Fruit fly (Drosophila melanogaster) whole organism, wandering third instar larva: Measurements from ENCODE around the gene east.

Experiments used
- Abd-B ChIP-seq: fragments of >200 bp; optimal IDR thresholded peaks from 2 replicates; lab custom pipeline; 2017; ENCODE audit warnings: missing biosample characterization, missing genetic modification characterization
- CG9705 ChIP-seq: fragments of 200-800 bp; sonication (Bioruptor generic); optimal IDR thresholded peaks from 2 replicates; lab custom pipeline; 2018; ENCODE audit warnings: missing biosample characterization, mild to moderate bottlenecking, missing genetic modification characterization
- Dfd ChIP-seq: fragments of >200 bp; optimal IDR thresholded peaks from 2 replicates; lab custom pipeline; 2017; ENCODE audit warnings: missing biosample characterization, missing genetic modification characterization
- Dif ChIP-seq: fragments of 200-275, 200-300 bp; sonication (Bioruptor generic); optimal IDR thresholded peaks from 2 replicates; lab custom pipeline; 2018; ENCODE audit warnings: missing biosample characterization, missing genetic modification characterization; ENCODE audit not compliant: partially characterized antibody
- GATAd ChIP-seq: sonication (Bioruptor generic); optimal IDR thresholded peaks from 2 replicates; lab custom pipeline; 2016; ENCODE audit warnings: missing biosample characterization, missing genetic modification characterization
- HLH106 ChIP-seq: fragments of 200-800 bp; optimal IDR thresholded peaks from 3 replicates; lab custom pipeline; 2019; ENCODE audit warnings: missing biosample characterization, mild to moderate bottlenecking, missing genetic modification characterization, moderate library complexity
- Hnf4 ChIP-seq: fragments of 200-800 bp; sonication (Bioruptor generic); optimal IDR thresholded peaks from 2 replicates; lab custom pipeline; 2016; ENCODE audit warnings: missing biosample characterization, mild to moderate bottlenecking, missing genetic modification characterization
- Hr78 ChIP-seq: fragments of >200 bp; optimal IDR thresholded peaks from 2 replicates; lab custom pipeline; 2017; ENCODE audit warnings: missing biosample characterization, missing genetic modification characterization
- Hr83 ChIP-seq: fragments of 200-300 bp; sonication (Bioruptor generic); optimal IDR thresholded peaks from 2 replicates; lab custom pipeline; 2016; ENCODE audit warnings: missing biosample characterization, mild to moderate bottlenecking, missing genetic modification characterization, moderate library complexity; ENCODE audit not compliant: poor library complexity, severe bottlenecking
- Jra ChIP-seq: sonication (Bioruptor generic); optimal IDR thresholded peaks from 2 replicates; lab custom pipeline; 2016; ENCODE audit warnings: missing biosample characterization, missing genetic modification characterization
- Myc ChIP-seq: fragments of >200 bp; optimal IDR thresholded peaks from 2 replicates; lab custom pipeline; 2017
- N ChIP-seq: fragments of >200 bp; optimal IDR thresholded peaks from 2 replicates; lab custom pipeline; 2018; ENCODE audit warnings: missing biosample characterization, missing external identifiers, missing genetic modification characterization
- OdsH ChIP-seq: fragments of 200-800 bp; sonication (Bioruptor generic); optimal IDR thresholded peaks from 2 replicates; lab custom pipeline; 2016; ENCODE audit warnings: missing biosample characterization, mild to moderate bottlenecking, missing genetic modification characterization
- Rel ChIP-seq, 2 experiments: fragments of 200-800 bp; sonication (Bioruptor generic) in 1 of 2; optimal IDR thresholded peaks; 2 replicates in 1 of 2; 3 replicates in 1 of 2; lab custom pipeline; 2016 to 2019; ENCODE audit warnings: mild to moderate bottlenecking in 2 of 2, missing biosample characterization in 2 of 2, missing genetic modification characterization in 2 of 2, moderate library complexity in 1 of 2
- Sp1 ChIP-seq: fragments of 200-800 bp; sonication (Bioruptor generic); optimal IDR thresholded peaks from 3 replicates; lab custom pipeline; 2019; ENCODE audit warnings: missing biosample characterization, mild to moderate bottlenecking, missing genetic modification characterization, moderate library complexity
- Vsx2 ChIP-seq: fragments of 200-300, 225-300 bp; sonication (Bioruptor generic); optimal IDR thresholded peaks from 2 replicates; lab custom pipeline; 2018; ENCODE audit warnings: missing biosample characterization, missing genetic modification characterization; ENCODE audit not compliant: partially characterized antibody
- br ChIP-seq: fragments of 200-800 bp; sonication (Bioruptor generic); optimal IDR thresholded peaks from 2 replicates; lab custom pipeline; 2016; ENCODE audit warnings: missing biosample characterization, missing genetic modification characterization
- brk ChIP-seq: fragments of 200-800 bp; sonication (Bioruptor generic); optimal IDR thresholded peaks from 2 replicates; lab custom pipeline; 2016; ENCODE audit warnings: missing biosample characterization, mild to moderate bottlenecking, missing genetic modification characterization
- dl ChIP-seq, 2 experiments: fragments of 175-275, 200-275 bp in 1 of 2; fragments of 200-275 bp in 1 of 2; sonication (Bioruptor generic); optimal IDR thresholded peaks; lab custom pipeline; 2018; ENCODE audit warnings: mild to moderate bottlenecking in 2 of 2, missing biosample characterization in 2 of 2, missing genetic modification characterization in 2 of 2, moderate library complexity in 2 of 2; ENCODE audit not compliant: partially characterized antibody in 2 of 2, insufficient read depth in 1 of 2
- dmrt93B ChIP-seq: fragments of 200-800 bp; sonication (Bioruptor generic); optimal IDR thresholded peaks from 2 replicates; lab custom pipeline; 2018; ENCODE audit warnings: missing biosample characterization, mild to moderate bottlenecking, missing genetic modification characterization
- dsf ChIP-seq: sonication (Bioruptor generic); optimal IDR thresholded peaks from 2 replicates; lab custom pipeline; 2016; ENCODE audit warnings: missing biosample characterization, missing genetic modification characterization, borderline replicate concordance
- ey ChIP-seq: fragments of 200-800 bp; sonication (Bioruptor generic); optimal IDR thresholded peaks from 2 replicates; lab custom pipeline; 2016; ENCODE audit warnings: missing biosample characterization, missing genetic modification characterization
- foxo ChIP-seq, 2 experiments: fragments of 200-800 bp; sonication (Bioruptor generic); optimal IDR thresholded peaks; 2 replicates in 1 of 2; 3 replicates in 1 of 2; lab custom pipeline; 2016 to 2017; ENCODE audit warnings: missing biosample characterization in 2 of 2, missing genetic modification characterization in 2 of 2
- fru ChIP-seq: fragments of 200-800 bp; sonication (Bioruptor generic); optimal IDR thresholded peaks from 3 replicates; lab custom pipeline; 2016; ENCODE audit warnings: missing biosample characterization, mild to moderate bottlenecking, missing genetic modification characterization
- h ChIP-seq: fragments of 200-800 bp; sonication (Bioruptor generic); optimal IDR thresholded peaks from 3 replicates; lab custom pipeline; 2016; ENCODE audit warnings: missing biosample characterization, mild to moderate bottlenecking, missing genetic modification characterization
- jim ChIP-seq: fragments of 175-275, 200-325 bp; sonication (Bioruptor generic); optimal IDR thresholded peaks from 2 replicates; lab custom pipeline; 2016; ENCODE audit warnings: missing biosample characterization, mild to moderate bottlenecking, missing genetic modification characterization
- lola ChIP-seq: fragments of >200 bp; optimal IDR thresholded peaks from 2 replicates; lab custom pipeline; 2017; ENCODE audit warnings: missing biosample characterization, missing genetic modification characterization
- pan ChIP-seq: fragments of >200 bp; optimal IDR thresholded peaks from 2 replicates; lab custom pipeline; 2017
- psq ChIP-seq: fragments of 200-800 bp; sonication (Bioruptor generic); optimal IDR thresholded peaks from 3 replicates; lab custom pipeline; 2017; ENCODE audit warnings: missing biosample characterization, mild to moderate bottlenecking, missing genetic modification characterization, moderate library complexity
- rgr ChIP-seq: fragments of 200-800 bp; sonication (Bioruptor generic); optimal IDR thresholded peaks from 3 replicates; lab custom pipeline; 2016; ENCODE audit warnings: missing biosample characterization, mild to moderate bottlenecking, missing genetic modification characterization
- sv ChIP-seq: fragments of 200-800 bp; sonication (Bioruptor generic); optimal IDR thresholded peaks from 3 replicates; lab custom pipeline; 2016; ENCODE audit warnings: missing biosample characterization, missing genetic modification characterization
- tai ChIP-seq: sonication (Bioruptor generic); optimal IDR thresholded peaks from 2 replicates; lab custom pipeline; 2016; ENCODE audit warnings: missing biosample characterization, missing genetic modification characterization
- usp ChIP-seq: fragments of >200 bp; optimal IDR thresholded peaks from 2 replicates; lab custom pipeline; 2017; ENCODE audit warnings: missing biosample characterization, missing genetic modification characterization
- woc ChIP-seq: sonication (Bioruptor generic); optimal IDR thresholded peaks from 2 replicates; lab custom pipeline; 2016; ENCODE audit warnings: missing biosample characterization, mild to moderate bottlenecking, missing genetic modification characterization

Gene east

DNA sequence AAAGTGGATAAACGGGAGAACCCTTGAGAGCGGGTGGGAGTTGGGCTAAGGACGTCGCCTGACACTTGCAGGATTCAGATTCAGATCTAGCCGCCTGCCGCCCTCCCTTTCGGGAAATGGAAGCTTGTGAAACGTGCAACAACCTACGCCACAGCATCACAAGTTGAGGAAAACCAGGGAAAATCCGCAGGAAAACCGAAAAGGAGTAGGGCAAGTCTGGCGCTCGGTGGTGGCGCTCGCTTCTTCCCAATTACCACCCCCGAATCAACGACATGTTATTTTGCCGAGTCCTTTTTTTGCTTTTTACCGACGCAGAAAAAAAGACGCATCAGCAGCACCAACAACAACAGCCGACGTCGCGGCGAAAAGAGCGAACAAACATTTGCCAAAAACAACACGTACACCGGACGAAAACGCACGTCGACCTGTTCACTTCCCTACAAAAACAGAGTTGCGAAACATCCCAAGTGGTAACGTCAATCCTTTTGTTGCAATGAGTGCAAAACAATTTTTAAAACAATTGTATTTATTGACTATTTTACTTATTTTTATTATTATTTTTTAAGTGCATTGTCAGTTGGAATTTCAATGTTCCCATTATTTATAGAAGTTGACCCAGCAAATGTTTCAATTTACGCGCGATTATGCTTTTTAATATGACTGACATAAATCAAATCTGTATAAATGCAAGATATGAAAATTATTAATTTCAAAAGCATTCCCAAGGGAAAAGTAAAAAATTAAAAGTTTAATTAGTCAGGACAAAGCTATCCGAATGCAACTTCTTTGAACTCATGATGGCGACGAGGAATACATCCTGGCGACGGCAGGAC is 844 bp downstream of the east start:
- TF ChIP-seq HLH106 (tag; lab: Kevin White, UChicago) (peak; percentile 40), Jra (GFP tag; lab: Kevin White, UChicago) (no peak), h (GFP tag; lab: Kevin White, UChicago) (peak; percentile 27), br (no peak), rgr (GFP tag; lab: Kevin White, UChicago) (peak; percentile 41), pan (lab: Kevin White, UChicago) (no peak), Abd-B (GFP tag; lab: Kevin White, UChicago) (no peak), foxo (GFP tag; optimal IDR thresholded peaks at IDR 0.05; lab: Kevin White, UChicago) (peak in 1 of 2 experiments; percentile 57), lola (GFP tag; lab: Kevin White, UChicago) (no peak), ey (GFP tag; lab: Kevin White, UChicago) (no peak), Myc (lab: Kevin White, UChicago) (no peak), OdsH (GFP tag; lab: Kevin White, UChicago) (peak; percentile 19), GATAd (GFP tag; lab: Kevin White, UChicago) (no peak), psq (GFP tag; lab: Kevin White, UChicago) (no peak), usp (GFP tag; lab: Kevin White, UChicago) (no peak), Dif (GFP tag; lab: Kevin White, UChicago) (no peak), woc (peak; percentile 38), CG9705 (GFP tag; lab: Kevin White, UChicago) (no peak), Sp1 (GFP tag; lab: Kevin White, UChicago) (peak; percentile 41), dmrt93B (GFP tag; lab: Kevin White, UChicago) (peak; percentile 3), Hnf4 (GFP tag; lab: Kevin White, UChicago) (peak; percentile 0), tai (GFP tag; lab: Kevin White, UChicago) (no peak), sv (peak; percentile 17), fru (GFP tag; lab: Kevin White, UChicago) (no peak)

DNA sequence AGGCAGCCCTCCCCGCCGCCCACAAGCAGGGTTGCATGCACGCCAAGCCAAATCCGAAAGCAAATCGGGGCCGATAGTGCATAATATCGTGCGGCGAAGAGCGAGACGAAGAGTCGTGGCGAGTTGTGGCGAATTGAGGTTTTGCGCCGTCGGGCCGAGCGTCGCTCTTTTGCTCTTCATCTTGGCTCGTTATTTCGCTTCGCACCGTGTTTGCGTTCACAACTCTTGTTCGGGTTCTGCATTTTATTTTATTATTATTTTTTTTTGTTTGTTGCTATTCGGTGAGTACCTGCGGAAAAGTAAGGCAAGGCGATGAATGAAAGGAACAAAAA is 1.4 kb downstream of the east start:
- TF ChIP-seq ey (GFP tag; lab: Kevin White, UChicago) (no peak), Vsx2 (no peak), Rel (GFP tag; optimal IDR thresholded peaks at IDR 0.05; lab: Kevin White, UChicago) (peak; percentile 17), Rel (tag; optimal IDR thresholded peaks at IDR 0.05; lab: Kevin White, UChicago) (no peak), Hr83 (GFP tag; lab: Kevin White, UChicago) (no peak), Dif (GFP tag; lab: Kevin White, UChicago) (no peak), woc (peak; percentile 6), Dfd (GFP tag; lab: Kevin White, UChicago) (no peak), HLH106 (tag; lab: Kevin White, UChicago) (no peak), br (no peak), dl (GFP tag; optimal IDR thresholded peaks at IDR 0.05; lab: Kevin White, UChicago; ENCODE audit: insufficient read depth in 1 of 2, partially characterized antibody in 2 of 2) (peak in 1 of 2 experiments; percentile 18), jim (GFP tag; lab: Kevin White, UChicago) (no peak), lola (GFP tag; lab: Kevin White, UChicago) (no peak), rgr (GFP tag; lab: Kevin White, UChicago) (no peak)

DNA sequence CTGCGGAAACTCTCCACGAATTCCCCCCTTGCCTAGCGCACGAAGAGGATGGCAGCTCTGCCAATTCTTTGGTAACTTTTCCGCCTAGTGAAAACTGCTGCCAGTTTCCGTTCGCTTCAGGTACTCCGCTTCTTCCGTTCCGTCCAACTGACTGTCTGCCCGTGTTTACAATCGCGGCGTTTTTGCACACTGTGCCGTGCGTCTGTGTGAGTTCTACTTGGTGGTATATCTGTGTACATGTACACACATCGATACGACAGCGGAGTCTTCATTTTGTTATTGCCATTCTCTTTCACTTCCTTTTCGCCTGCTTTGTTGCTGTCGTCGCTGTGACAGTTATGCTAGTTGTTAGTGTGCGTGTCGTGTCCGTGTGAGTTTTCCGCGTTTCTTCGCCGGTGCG is 2.2 kb downstream of the east start:
- TF ChIP-seq Sp1 (GFP tag; lab: Kevin White, UChicago) (peak; percentile 80), CG9705 (GFP tag; lab: Kevin White, UChicago) (peak; percentile 77), foxo (GFP tag; optimal IDR thresholded peaks at IDR 0.05; lab: Kevin White, UChicago) (peak in 1 of 2 experiments; percentile 72), GATAd (GFP tag; lab: Kevin White, UChicago) (no peak), fru (GFP tag; lab: Kevin White, UChicago) (peak; percentile 72), Hr78 (no peak), N (GFP tag; lab: Kevin White, UChicago) (peak; percentile 68), Hr83 (GFP tag; lab: Kevin White, UChicago) (peak; percentile 85), psq (GFP tag; lab: Kevin White, UChicago) (peak; percentile 97), dsf (GFP tag; lab: Kevin White, UChicago) (no peak), OdsH (GFP tag; lab: Kevin White, UChicago) (peak; percentile 71), rgr (GFP tag; lab: Kevin White, UChicago) (peak; percentile 73), dmrt93B (GFP tag; lab: Kevin White, UChicago) (peak; percentile 67), Rel (GFP tag; optimal IDR thresholded peaks at IDR 0.05; lab: Kevin White, UChicago) (no peak), Rel (tag; optimal IDR thresholded peaks at IDR 0.05; lab: Kevin White, UChicago) (peak; percentile 13), dl (GFP tag; optimal IDR thresholded peaks at IDR 0.05; lab: Kevin White, UChicago; ENCODE audit: insufficient read depth in 1 of 2, partially characterized antibody in 2 of 2) (peak in 1 of 2 experiments; percentile 47), HLH106 (tag; lab: Kevin White, UChicago) (peak; percentile 67), h (GFP tag; lab: Kevin White, UChicago) (peak; percentile 77), ey (GFP tag; lab: Kevin White, UChicago) (peak; percentile 51), lola (GFP tag; lab: Kevin White, UChicago) (no peak), Vsx2 (no peak), br (peak; percentile 78), Abd-B (GFP tag; lab: Kevin White, UChicago) (peak; percentile 24), brk (GFP tag; lab: Kevin White, UChicago) (no peak)
